Worm (Caenorhabditis elegans) whole organism, L1 larva: ENCODE data around the gene B0545.4.

Experiments
- blmp-1 ChIP-seq: fragments of 150-350 bp; optimal IDR thresholded peaks from 2 replicates; lab custom pipeline; 2014; ENCODE audit warnings: missing biosample characterization, missing genetic modification characterization
- isw-1 ChIP-seq: fragments of 200-800 bp; sonication (Bioruptor generic); IDR thresholded peaks from 2 replicates; pipeline ENCODE4 v1.3.6; 2022; ENCODE audit warnings: missing genetic modification characterization, missing compliant biosample characterization
- mdl-1 ChIP-seq, 2 experiments: fragments of 150-350 bp; optimal IDR thresholded peaks; 2 replicates each; lab custom pipeline; 2014 to 2017; ENCODE audit warnings: missing biosample characterization in 2 of 2, missing genetic modification characterization in 2 of 2, inconsistent platforms in 1 of 2
- nhr-12 ChIP-seq: sonication (generic microtip); optimal IDR thresholded peaks from 2 replicates; lab custom pipeline; 2017; ENCODE audit warnings: missing biosample characterization, missing genetic modification characterization
- nhr-237 ChIP-seq: fragments of 150-350 bp; optimal IDR thresholded peaks from 2 replicates; lab custom pipeline; 2014; ENCODE audit warnings: missing biosample characterization, missing genetic modification characterization
- pqm-1 ChIP-seq: sonication (generic microtip); optimal IDR thresholded peaks from 3 replicates; lab custom pipeline; 2017; ENCODE audit warnings: missing biosample characterization, missing genetic modification characterization
- skn-1 ChIP-seq: fragments of 150-350 bp; optimal IDR thresholded peaks from 2 replicates; lab custom pipeline; 2014; ENCODE audit warnings: missing biosample characterization, missing genetic modification characterization
- snpc-4 ChIP-seq: fragments of 150-350 bp; optimal IDR thresholded peaks from 2 replicates; lab custom pipeline; 2014; ENCODE audit warnings: missing biosample characterization, missing genetic modification characterization
- unc-62 ChIP-seq: fragments of 150-350 bp; optimal IDR thresholded peaks from 2 replicates; lab custom pipeline; 2014; ENCODE audit warnings: missing biosample characterization, missing genetic modification reagents, missing genetic modification characterization
- zag-1 ChIP-seq: fragments of 150-350 bp; optimal IDR thresholded peaks from 2 replicates; lab custom pipeline; 2014; ENCODE audit warnings: missing biosample characterization, missing genetic modification characterization
- zip-4 ChIP-seq: fragments of 200-800 bp; sonication (Bioruptor generic); optimal IDR thresholded peaks from 2 replicates; lab custom pipeline; 2018; ENCODE audit warnings: mild to moderate bottlenecking, missing genetic modification characterization, moderate library complexity, missing compliant biosample characterization

DNA sequence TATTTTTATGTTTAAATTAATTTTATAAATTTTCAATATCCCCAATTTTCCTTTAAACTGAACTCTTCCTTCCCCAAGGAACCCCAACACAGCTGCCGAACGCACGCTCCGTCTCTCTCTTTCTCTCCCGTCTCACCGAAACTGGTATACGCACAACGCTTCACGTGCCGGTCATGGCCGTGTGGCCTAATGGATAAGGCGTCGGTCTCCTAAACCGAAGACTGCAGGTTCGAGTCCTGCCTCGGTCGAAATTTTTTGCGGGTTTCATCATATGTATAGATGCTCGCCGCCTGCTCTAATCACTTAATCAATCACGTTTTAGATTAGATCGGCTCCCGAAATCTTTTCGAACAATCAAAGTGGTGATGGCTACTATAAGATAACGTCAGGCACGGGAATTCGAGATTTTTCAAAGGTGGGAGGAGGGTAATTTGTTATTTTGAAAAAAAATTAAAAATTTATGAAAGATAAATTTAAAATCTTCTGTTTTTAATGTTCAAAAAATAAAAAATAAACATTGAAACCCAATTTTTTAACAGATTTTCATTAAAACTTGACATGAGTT is 34.7 kb upstream of the B0545.4 start:
- TF ChIP-seq blmp-1 (no peak), nhr-12 (no peak), pqm-1 (tag; lab: Kevin White, UChicago) (no peak), nhr-237 (tag; lab: Kevin White, UChicago) (no peak), zag-1 (tag; lab: Kevin White, UChicago) (no peak), zip-4 (peak; percentile 1), isw-1 (GFP tag; lab: Robert Waterston, UW) (peak; percentile 4; the same call in 1 of the 2 replicates), snpc-4 (tag; lab: Kevin White, UChicago) (no peak), unc-62 (no peak), mdl-1 (tag; optimal IDR thresholded peaks at IDR 0.05; lab: Kevin White, UChicago) (peak in 1 of 2 experiments; percentile 95), skn-1 (tag; lab: Kevin White, UChicago) (peak; percentile 54)
